Fruit fly (Drosophila melanogaster) Kc167 (cell line): ENCODE data around the gene CG10341.

Experiments used
- Myc ChIP-seq: fragments of >200 bp; optimal IDR thresholded peaks from 2 replicates; lab custom pipeline; 2017; ENCODE audit warnings: missing external identifiers
- Sin3A ChIP-seq: fragments of >200 bp; optimal IDR thresholded peaks from 2 replicates; lab custom pipeline; 2018; ENCODE audit warnings: missing external identifiers
- h ChIP-seq: fragments of >200 bp; optimal IDR thresholded peaks from 3 replicates; lab custom pipeline; 2018; ENCODE audit warnings: missing external identifiers
- insv ChIP-seq: fragments of >200 bp; optimal IDR thresholded peaks from 3 replicates; lab custom pipeline; 2018; ENCODE audit warnings: missing external identifiers
- psq ChIP-seq: fragments of >200 bp; optimal IDR thresholded peaks from 2 replicates; lab custom pipeline; 2017; ENCODE audit warnings: missing external identifiers
- ttk ChIP-seq: sonication (Bioruptor generic); optimal IDR thresholded peaks from 2 replicates; lab custom pipeline; 2017; ENCODE audit warnings: missing external identifiers

DNA sequence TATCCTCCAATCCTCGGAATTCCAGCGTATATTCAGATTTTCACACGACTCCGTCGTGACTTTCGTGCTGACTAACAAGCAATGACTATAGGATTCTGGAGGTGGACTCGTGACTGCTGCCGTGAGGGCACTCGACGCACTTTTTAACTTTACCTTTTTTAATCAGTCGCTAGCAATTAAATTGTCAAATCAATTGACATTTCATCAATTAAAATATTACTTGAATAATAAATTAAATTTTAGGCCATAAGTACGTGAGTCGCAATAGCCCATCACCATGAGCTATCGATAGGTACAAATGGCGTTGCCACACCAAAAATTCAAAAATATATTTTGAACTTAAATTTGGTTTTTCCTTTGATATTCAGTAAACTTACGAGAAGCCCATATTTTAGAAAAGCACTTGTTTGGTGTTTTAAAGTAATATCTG, 7.1 kb downstream of the CG10341 start, which contains the start of gene Jwa:
- TF ChIP-seq psq (lab: Kevin White, UChicago) (no peak), ttk (lab: Kevin White, UChicago) (no peak), h (no peak), Sin3A (no peak), Myc (no peak), insv (lab: Kevin White, UChicago) (no peak)
